Worm (Caenorhabditis elegans): ENCODE measurements around the gene srh-284.

Gene srh-284

DNA sequence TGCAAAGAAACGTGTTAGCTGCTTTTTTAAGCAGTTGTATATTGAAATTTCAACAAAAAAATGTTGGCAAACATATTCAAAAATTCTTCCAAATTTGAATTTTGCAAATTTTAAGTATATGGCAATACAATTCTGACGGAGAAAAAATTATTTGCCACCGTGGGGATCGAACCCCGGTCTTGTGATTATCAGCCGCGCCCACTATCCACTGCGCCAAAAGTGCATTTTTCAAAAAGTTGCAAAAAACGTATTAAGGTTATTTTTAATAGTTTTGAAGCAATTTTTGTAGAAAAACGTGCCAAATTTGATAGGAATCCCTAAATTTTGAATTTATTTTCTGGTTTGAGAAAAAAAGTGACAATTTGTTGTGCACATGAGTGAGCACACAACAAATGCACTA lies 17.0 kb downstream of the srh-284 start:
- TF ChIP-seq ztf-11 (tag; optimal IDR thresholded peaks at IDR 0.05) (no peak), gmeb-1 (tag; optimal IDR thresholded peaks at IDR 0.05) (no peak), sma-3 (GFP tag; optimal IDR thresholded peaks at IDR 0.05) (no peak), lin-39 (tag; optimal IDR thresholded peaks at IDR 0.05) (no peak), nhr-11 (tag; optimal IDR thresholded peaks at IDR 0.05) (no peak), F13H6.1 (tag; optimal IDR thresholded peaks at IDR 0.05) (no peak), dmd-4 (tag; optimal IDR thresholded peaks at IDR 0.05) (no peak), nhr-77 (tag; optimal IDR thresholded peaks at IDR 0.05) (no peak), nhr-25 (tag; optimal IDR thresholded peaks at IDR 0.05) (no peak), ceh-82 (tag; optimal IDR thresholded peaks at IDR 0.05) (no peak), nhr-21 (tag; optimal IDR thresholded peaks at IDR 0.05) (no peak), crh-2 (tag; optimal IDR thresholded peaks at IDR 0.05) (no peak), lsy-2 (tag; optimal IDR thresholded peaks at IDR 0.05) (no peak)

DNA sequence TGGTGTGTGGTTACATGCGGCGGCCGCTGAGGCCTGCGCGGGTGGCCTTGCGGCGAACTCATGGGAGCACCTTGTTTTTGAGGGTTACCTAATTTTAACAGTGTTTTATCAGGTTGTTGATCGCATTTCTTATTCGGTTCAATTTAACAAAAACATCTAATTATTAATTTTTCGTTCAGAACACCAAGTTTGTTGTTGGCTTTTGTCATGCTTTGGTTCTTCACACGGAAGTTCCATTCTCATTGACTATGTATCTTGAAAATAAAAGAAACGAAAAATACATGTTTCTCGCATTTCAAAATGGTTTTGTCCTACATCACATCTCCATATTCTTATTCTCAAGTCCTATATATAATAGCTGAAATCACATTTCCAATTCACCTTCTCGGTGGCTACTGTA lies 22.8 kb downstream of the srh-284 start, which contains the start of gene srh-290:
Gene srh-290 (plus strand): TSS at position 301 of the 400 bp plus-strand sequence.
- TF ChIP-seq nhr-12 (tag; optimal IDR thresholded peaks at IDR 0.05): no peak
- no peak for TF ChIP-seq skn-1 (tag; optimal IDR thresholded peaks at IDR 0.05)
- TF ChIP-seq lsy-2 (tag; optimal IDR thresholded peaks at IDR 0.05): no peak
- no peak for TF ChIP-seq blmp-1 (tag; optimal IDR thresholded peaks at IDR 0.05; ENCODE audit: insufficient read depth)
- no peak for TF ChIP-seq sma-9 (GFP tag; optimal IDR thresholded peaks at IDR 0.05)
- TF ChIP-seq sma-9 (tag; optimal IDR thresholded peaks at IDR 0.05): no peak
- no peak for TF ChIP-seq ama-1 (optimal IDR thresholded peaks at IDR 0.05)
- no peak for TF ChIP-seq crh-2 (tag; optimal IDR thresholded peaks at IDR 0.05)

DNA sequence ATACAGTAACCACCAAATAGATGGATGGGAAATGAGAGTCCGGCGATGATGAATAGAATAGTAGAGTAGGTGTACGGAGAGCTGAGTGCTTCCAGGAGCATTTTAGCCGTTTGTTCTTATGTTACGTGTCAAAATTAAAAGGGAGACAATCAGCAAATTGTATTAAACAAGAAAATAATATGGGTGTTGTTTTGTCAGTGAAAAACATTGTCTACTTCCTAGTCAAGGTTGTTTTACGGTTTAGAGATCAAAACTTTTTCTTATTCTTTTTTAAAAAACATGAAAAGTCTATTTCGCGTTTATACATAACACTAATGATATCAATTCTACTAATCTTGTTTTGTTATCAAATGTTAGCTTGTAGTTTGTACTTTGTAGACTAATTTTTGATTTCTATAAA lies 26.6 kb downstream of the srh-284 start, which contains the start of gene srh-289:
Gene srh-289 (minus strand): TSS at position 101 of the 400 bp plus-strand sequence.
- TF ChIP-seq unc-55 (GFP tag; optimal IDR thresholded peaks at IDR 0.05) (no peak), gmeb-1 (tag; optimal IDR thresholded peaks at IDR 0.05) (no peak), sem-4 (tag; optimal IDR thresholded peaks at IDR 0.05) (no peak), unc-62 (GFP tag; optimal IDR thresholded peaks at IDR 0.05) (no peak), mbf-1 (tag; optimal IDR thresholded peaks at IDR 0.05) (no peak), sma-3 (GFP tag; optimal IDR thresholded peaks at IDR 0.05) (no peak)

DNA sequence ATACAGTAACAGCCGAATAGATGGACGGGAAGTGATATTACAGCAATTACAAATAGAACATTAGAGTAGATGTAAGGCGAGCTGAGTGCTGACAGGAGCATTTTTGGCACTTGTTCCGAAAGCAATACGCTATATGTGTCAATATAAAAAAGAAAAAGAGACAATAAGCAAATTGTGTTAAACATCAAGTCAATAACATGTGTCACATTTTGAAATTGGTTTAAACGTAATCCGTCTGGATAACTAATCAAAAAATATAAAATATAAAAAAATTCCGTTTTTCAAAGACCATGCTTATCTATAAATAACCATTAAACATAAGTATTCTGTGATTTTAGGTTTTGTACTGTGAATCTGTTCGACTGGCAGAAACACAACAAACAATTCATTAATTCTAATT lies 28.3 kb downstream of the srh-284 start, which contains the start of gene srh-288:
Gene srh-288 (minus strand): TSS at position 101 of the 400 bp plus-strand sequence.
- no peak for TF ChIP-seq egl-27 (tag; optimal IDR thresholded peaks at IDR 0.05)
- no peak for TF ChIP-seq elt-3 (tag; optimal IDR thresholded peaks at IDR 0.05)
- no peak for TF ChIP-seq Y55F3AM.14 (GFP tag; optimal IDR thresholded peaks at IDR 0.05)
- no peak for TF ChIP-seq lin-39 (tag; optimal IDR thresholded peaks at IDR 0.05)
- TF ChIP-seq lin-13 (GFP tag; optimal IDR thresholded peaks at IDR 0.05): no peak
- no peak for TF ChIP-seq fos-1 (tag; optimal IDR thresholded peaks at IDR 0.05)
- TF ChIP-seq ama-1 (optimal IDR thresholded peaks at IDR 0.05): no peak

ce11 chrV:17798789-17799188 lies 31.4 kb downstream of the srh-284 start, which contains the start of gene srx-18:
Gene srx-18 (minus strand): TSS chrV:17798889.
- no peak for TF ChIP-seq blmp-1 (tag; optimal IDR thresholded peaks at IDR 0.05; ENCODE audit: insufficient read depth)
- TF ChIP-seq ztf-1 (GFP tag; conservative IDR thresholded peaks at IDR 0.05): no peak
- TF ChIP-seq peb-1 (tag; optimal IDR thresholded peaks at IDR 0.05): no peak
- no peak for TF ChIP-seq nhr-129 (tag; optimal IDR thresholded peaks at IDR 0.05)
- TF ChIP-seq nhr-237 (tag; optimal IDR thresholded peaks at IDR 0.05): no peak
- TF ChIP-seq nhr-6 (tag; optimal IDR thresholded peaks at IDR 0.05): no peak
- no peak for TF ChIP-seq elt-3 (tag; optimal IDR thresholded peaks at IDR 0.05)
- TF ChIP-seq sem-4 (tag; optimal IDR thresholded peaks at IDR 0.05): no peak
- TF ChIP-seq crh-2 (tag; optimal IDR thresholded peaks at IDR 0.05): no peak
- TF ChIP-seq nhr-25 (tag; optimal IDR thresholded peaks at IDR 0.05): no peak
- no peak for TF ChIP-seq skn-1 (tag; optimal IDR thresholded peaks at IDR 0.05)
- no peak for TF ChIP-seq ztf-11 (tag; optimal IDR thresholded peaks at IDR 0.05)
- TF ChIP-seq lin-11 (tag; optimal IDR thresholded peaks at IDR 0.05): no peak

- TF ChIP-seq crh-2 (tag; optimal IDR thresholded peaks at IDR 0.05) (no peak), aly-2 (tag; optimal IDR thresholded peaks at IDR 0.05) (no peak), nhr-12 (tag; optimal IDR thresholded peaks at IDR 0.05) (no peak), lin-11 (tag; optimal IDR thresholded peaks at IDR 0.05) (no peak), unc-62 (GFP tag; optimal IDR thresholded peaks at IDR 0.05) (no peak)
Measured at ce11 chrV:17800538-17800937, 33.2 kb downstream of the srh-284 start, which contains the start of gene srh-287. Gene srh-287 (plus strand): TSS chrV:17800838.
